Fruit fly (Drosophila melanogaster) whole organism, embryonic: ENCODE results near the gene Rpn11.

Source experiments
- Ada2b ChIP-seq: fragments of 200-800 bp; sonication (Bioruptor generic); IDR thresholded peaks from 2 replicates; pipeline ENCODE4 v1.3.6; 2022; ENCODE audit warnings: missing biosample characterization, missing genetic modification characterization
- Bdp1 ChIP-seq: fragments of 200-800 bp; sonication (Bioruptor generic); optimal IDR thresholded peaks from 3 replicates; lab custom pipeline; 2016; ENCODE audit warnings: missing biosample characterization, missing genetic modification characterization
- CG11398 ChIP-seq: fragments of 200-800 bp; sonication (Bioruptor generic); optimal IDR thresholded peaks from 2 replicates; lab custom pipeline; 2016; ENCODE audit warnings: missing biosample characterization, missing genetic modification characterization
- CG11504 ChIP-seq: fragments of 200-800 bp; sonication (Bioruptor generic); optimal IDR thresholded peaks from 3 replicates; lab custom pipeline; 2019; ENCODE audit warnings: missing biosample characterization, mild to moderate bottlenecking, missing genetic modification characterization, moderate library complexity
- CG11560 ChIP-seq: fragments of 200-800 bp; sonication (Bioruptor generic); IDR thresholded peaks from 3 replicates; pipeline ENCODE4 v1.3.6; 2022; ENCODE audit warnings: missing biosample characterization, missing genetic modification characterization
- CG11723 ChIP-seq: fragments of 200-800 bp; sonication (Bioruptor generic); optimal IDR thresholded peaks from 2 replicates; lab custom pipeline; 2017; ENCODE audit warnings: missing biosample characterization, mild to moderate bottlenecking, missing genetic modification characterization
- CG13287 ChIP-seq: fragments of 200-800 bp; sonication (Bioruptor generic); IDR thresholded peaks from 2 replicates; pipeline ENCODE4 v1.3.6; 2022; ENCODE audit warnings: missing biosample characterization, missing genetic modification characterization; ENCODE audit not compliant: partially characterized antibody
- CG15269 ChIP-seq: fragments of 200-800 bp; sonication (Bioruptor generic); optimal IDR thresholded peaks from 2 replicates; lab custom pipeline; 2018; ENCODE audit warnings: missing biosample characterization, mild to moderate bottlenecking, missing genetic modification characterization, moderate library complexity
- CG1602 ChIP-seq: fragments of 200-800 bp; sonication (Bioruptor generic); optimal IDR thresholded peaks from 3 replicates; lab custom pipeline; 2016; ENCODE audit warnings: missing biosample characterization, missing genetic modification characterization
- CG18476 ChIP-seq: fragments of 200-800 bp; sonication (Bioruptor generic); optimal IDR thresholded peaks from 2 replicates; lab custom pipeline; 2016; ENCODE audit warnings: missing biosample characterization, mild to moderate bottlenecking, missing genetic modification characterization
- CG30431 ChIP-seq: fragments of 200-800 bp; sonication (Bioruptor generic); optimal IDR thresholded peaks from 2 replicates; lab custom pipeline; 2017; ENCODE audit warnings: missing biosample characterization, missing genetic modification characterization
- CG31365 ChIP-seq: fragments of 200-800 bp; sonication (Bioruptor generic); optimal IDR thresholded peaks from 2 replicates; lab custom pipeline; 2018; ENCODE audit warnings: missing biosample characterization, mild to moderate bottlenecking, missing genetic modification characterization
- CG32772 ChIP-seq: fragments of 200-800 bp; sonication (Bioruptor generic); IDR thresholded peaks from 2 replicates; pipeline ENCODE4 v1.3.6; 2022; ENCODE audit warnings: missing biosample characterization, missing genetic modification characterization
- CG34422 ChIP-seq: fragments of 200-800 bp; sonication (Bioruptor generic); IDR thresholded peaks from 3 replicates; pipeline ENCODE4 v1.3.6; 2022; ENCODE audit warnings: missing biosample characterization, missing genetic modification characterization
- CG3726 ChIP-seq: fragments of 200-800 bp; sonication (Bioruptor generic); IDR thresholded peaks from 3 replicates; pipeline ENCODE4, ENCODE4 v1.3.6; 2022; ENCODE audit warnings: missing biosample characterization, missing genetic modification characterization
- CG3995 ChIP-seq: fragments of 200-800 bp; sonication (Bioruptor generic); optimal IDR thresholded peaks from 3 replicates; lab custom pipeline; 2016; ENCODE audit warnings: missing biosample characterization, missing genetic modification characterization
- CG4404 ChIP-seq: fragments of 200-800 bp; sonication (Bioruptor generic); IDR thresholded peaks from 2 replicates; pipeline ENCODE4 v1.3.6; 2022; ENCODE audit warnings: missing biosample characterization, missing genetic modification characterization
- CG6272 ChIP-seq: fragments of 200-800 bp; sonication (Bioruptor generic); IDR thresholded peaks from 2 replicates; pipeline ENCODE4 v1.3.6; 2022; ENCODE audit warnings: missing biosample characterization, missing genetic modification characterization
- CG8281 ChIP-seq: fragments of 200-800 bp; sonication (Bioruptor generic); optimal IDR thresholded peaks from 2 replicates; lab custom pipeline; 2018; ENCODE audit warnings: missing biosample characterization, mild to moderate bottlenecking, missing genetic modification characterization, moderate library complexity
- CTCF ChIP-seq: fragments of 200-800 bp; sonication (Bioruptor generic); optimal IDR thresholded peaks from 2 replicates; lab custom pipeline; 2017; ENCODE audit warnings: missing biosample characterization, mild to moderate bottlenecking, missing genetic modification characterization, moderate library complexity
- D19B ChIP-seq: fragments of 200-800 bp; sonication (Bioruptor generic); optimal IDR thresholded peaks from 2 replicates; lab custom pipeline; 2017; ENCODE audit warnings: missing biosample characterization, mild to moderate bottlenecking, missing genetic modification characterization
- Dbx ChIP-seq: fragments of 200-800 bp; sonication (Bioruptor generic); IDR thresholded peaks from 3 replicates; pipeline ENCODE4 v1.3.6; 2022; ENCODE audit warnings: missing biosample characterization, missing genetic modification characterization
- Dll ChIP-seq: fragments of 200-800 bp; sonication (Bioruptor generic); IDR thresholded peaks from 4 replicates; pipeline ENCODE4 v1.3.6; 2022; ENCODE audit warnings: missing biosample characterization, missing genetic modification characterization; ENCODE audit not compliant: partially characterized antibody
- Dp ChIP-seq: fragments of 200-800 bp; sonication (Bioruptor generic); optimal IDR thresholded peaks from 2 replicates; lab custom pipeline; 2018; ENCODE audit warnings: missing biosample characterization, mild to moderate bottlenecking, missing genetic modification characterization, moderate library complexity
- Elba2 ChIP-seq: fragments of 200-800 bp; sonication (Bioruptor generic); optimal IDR thresholded peaks from 3 replicates; lab custom pipeline; 2016; ENCODE audit warnings: missing biosample characterization, missing genetic modification characterization
- HLH3B ChIP-seq: fragments of 200-800 bp; sonication (Bioruptor generic); IDR thresholded peaks from 2 replicates; pipeline ENCODE4 v1.3.6; 2022; ENCODE audit warnings: missing biosample characterization, missing genetic modification characterization
- Hr78 ChIP-seq, 2 experiments: fragments of 200-800 bp in 1 of 2; fragments of >200 bp in 1 of 2; sonication (Bioruptor generic) in 1 of 2; optimal IDR thresholded peaks; 2 replicates each; lab custom pipeline; 2017 to 2019; ENCODE audit warnings: missing biosample characterization in 2 of 2, missing genetic modification characterization in 2 of 2, mild to moderate bottlenecking in 1 of 2, moderate library complexity in 1 of 2
- Max ChIP-seq: fragments of 200-800 bp; sonication (Bioruptor generic); optimal IDR thresholded peaks from 2 replicates; lab custom pipeline; 2016; ENCODE audit warnings: missing biosample characterization, mild to moderate bottlenecking, missing genetic modification characterization
- Rfx ChIP-seq: fragments of 200-800 bp; sonication (Bioruptor generic); IDR thresholded peaks from 2 replicates; pipeline ENCODE4 v1.3.6; 2022; ENCODE audit warnings: missing biosample characterization, missing genetic modification characterization
- Usf ChIP-seq: fragments of 200-800 bp; sonication (Bioruptor generic); optimal IDR thresholded peaks from 2 replicates; lab custom pipeline; 2017; ENCODE audit warnings: missing genotype, missing biosample characterization, missing genetic modification characterization
- chinmo ChIP-seq: fragments of 200-800 bp; sonication (Bioruptor generic); IDR thresholded peaks from 4 replicates; pipeline ENCODE4 v1.3.6; 2022; ENCODE audit warnings: missing biosample characterization, missing genetic modification characterization; ENCODE audit not compliant: partially characterized antibody
- crp ChIP-seq, 2 experiments: fragments of 200-800 bp; sonication (Bioruptor generic); optimal IDR thresholded peaks; 2 replicates in 1 of 2; 3 replicates in 1 of 2; lab custom pipeline; 2017; ENCODE audit warnings: missing biosample characterization in 2 of 2, missing genetic modification characterization in 2 of 2, mild to moderate bottlenecking in 1 of 2, moderate library complexity in 1 of 2
- da ChIP-seq: fragments of 200-800 bp; sonication (Bioruptor generic); optimal IDR thresholded peaks from 2 replicates; lab custom pipeline; 2016; ENCODE audit warnings: missing biosample characterization, missing genetic modification characterization
- en ChIP-seq: fragments of 200-800 bp; sonication (Bioruptor generic); optimal IDR thresholded peaks from 2 replicates; lab custom pipeline; 2016; ENCODE audit warnings: missing biosample characterization, missing genetic modification characterization
- esg ChIP-seq: fragments of 200-800 bp; sonication (Bioruptor generic); conservative IDR thresholded peaks from 2 replicates; pipeline ENCODE4 v1.3.6; 2022; ENCODE audit warnings: missing biosample characterization, missing genetic modification characterization
- fu2 ChIP-seq: fragments of 200-800 bp; sonication (Bioruptor generic); optimal IDR thresholded peaks from 2 replicates; lab custom pipeline; 2016; ENCODE audit warnings: missing biosample characterization, missing genetic modification characterization
- gsb ChIP-seq: fragments of 200-800 bp; sonication (Bioruptor generic); IDR thresholded peaks from 2 replicates; pipeline ENCODE4 v1.3.6; 2022; ENCODE audit warnings: missing biosample characterization, missing genetic modification characterization
- ind ChIP-seq: fragments of 200-800 bp; sonication (Bioruptor generic); optimal IDR thresholded peaks from 3 replicates; lab custom pipeline; 2016; ENCODE audit warnings: missing biosample characterization, missing genetic modification characterization
- klu ChIP-seq: fragments of 200-800 bp; sonication (Bioruptor generic); IDR thresholded peaks from 2 replicates; pipeline ENCODE4 v1.3.6; 2022; ENCODE audit warnings: missing biosample characterization, missing genetic modification characterization
- lilli ChIP-seq: fragments of 200-800 bp; sonication (Bioruptor generic); optimal IDR thresholded peaks from 3 replicates; lab custom pipeline; 2016; ENCODE audit warnings: missing biosample characterization, missing genetic modification characterization
- lola ChIP-seq, 3 experiments: fragments of >200 bp in 2 of 3; fragments of 200-800 bp in 1 of 3; sonication (Bioruptor generic) in 1 of 3; optimal IDR thresholded peaks; 2 replicates each; lab custom pipeline; 2017 to 2019; ENCODE audit warnings: missing biosample characterization in 3 of 3, missing genetic modification characterization in 3 of 3, mild to moderate bottlenecking in 1 of 3, moderate library complexity in 1 of 3
- nerfin-2 ChIP-seq: fragments of 200-800 bp; sonication (Bioruptor generic); IDR thresholded peaks from 2 replicates; pipeline ENCODE4 v1.3.6; 2022; ENCODE audit warnings: missing biosample characterization, missing genetic modification characterization; ENCODE audit not compliant: partially characterized antibody
- slp2 ChIP-seq: fragments of 200-800 bp; sonication (Bioruptor generic); optimal IDR thresholded peaks from 2 replicates; lab custom pipeline; 2016; ENCODE audit warnings: missing biosample characterization, missing genetic modification characterization
- sna ChIP-seq: fragments of 200-800 bp; sonication (Bioruptor generic); IDR thresholded peaks from 2 replicates; pipeline ENCODE4 v1.3.6; 2022; ENCODE audit warnings: missing biosample characterization, missing genetic modification characterization; ENCODE audit not compliant: partially characterized antibody
- sqz ChIP-seq: fragments of 200-800 bp; sonication (Bioruptor generic); optimal IDR thresholded peaks from 3 replicates; lab custom pipeline; 2018; ENCODE audit warnings: missing biosample characterization, mild to moderate bottlenecking, missing genetic modification characterization
- tgo ChIP-seq: fragments of 200-800 bp; sonication (Bioruptor generic); IDR thresholded peaks from 3 replicates; pipeline ENCODE4 v1.3.6; 2022; ENCODE audit warnings: missing biosample characterization, missing genetic modification characterization
- twi ChIP-seq: fragments of 200-800 bp; optimal IDR thresholded peaks from 2 replicates; lab custom pipeline; 2019; ENCODE audit warnings: missing biosample characterization, mild to moderate bottlenecking, missing genetic modification characterization, moderate library complexity
- vnd ChIP-seq: fragments of 200-800 bp; sonication (Bioruptor generic); IDR thresholded peaks from 3 replicates; pipeline ENCODE4 v1.3.6; 2022; ENCODE audit warnings: missing biosample characterization, missing genetic modification characterization; ENCODE audit not compliant: partially characterized antibody

The Rpn11 gene

dm6 chr2L:5088649-5089270, 29.2 kb upstream of the Rpn11 start (continued):
- no peak for TF ChIP-seq lola (GFP tag; optimal IDR thresholded peaks at IDR 0.05; lab: Kevin White, UChicago)
- no peak for TF ChIP-seq CTCF (GFP tag; lab: Kevin White, UChicago)
- TF ChIP-seq lilli = no peak
- TF ChIP-seq Max (GFP tag; lab: Kevin White, UChicago) = no peak
- TF ChIP-seq Rfx (GFP tag; lab: Robert Waterston, UW) = no peak
- TF ChIP-seq HLH3B (GFP tag; lab: Robert Waterston, UW) = no peak
- TF ChIP-seq CG18476 (GFP tag; lab: Kevin White, UChicago) = no peak
- peak; percentile 21; the same call in 1 of the 2 replicates for TF ChIP-seq CG13287 (GFP tag; lab: Robert Waterston, UW)
- 0 out of 4 replicates have a peak, but pooled peaks have one; percentile 41 for TF ChIP-seq Dll
- TF ChIP-seq sna (GFP tag; lab: Robert Waterston, UW) = 0 out of 2 replicates have a peak, but pooled peaks have one; percentile 54
- peak; percentile 74 for TF ChIP-seq nerfin-2 (GFP tag; lab: Robert Waterston, UW)
- peak; percentile 54 for TF ChIP-seq vnd (GFP tag; lab: Robert Waterston, UW)
- no peak for TF ChIP-seq CG32772 (GFP tag; lab: Robert Waterston, UW)
- no peak for TF ChIP-seq CG11398
- no peak for TF ChIP-seq CG8281 (tag; lab: Kevin White, UChicago)
- TF ChIP-seq Bdp1 (GFP tag; lab: Kevin White, UChicago) = no peak
- TF ChIP-seq Ada2b (GFP tag; lab: Robert Waterston, UW) = no peak
- no peak for TF ChIP-seq twi (tag; lab: Kevin White, UChicago)
- no peak for TF ChIP-seq crp (GFP tag; optimal IDR thresholded peaks at IDR 0.05; lab: Kevin White, UChicago)
- no peak for TF ChIP-seq CG1602 (GFP tag; lab: Kevin White, UChicago)
- TF ChIP-seq CG31365 (tag; lab: Kevin White, UChicago) = no peak
- TF ChIP-seq Elba2 (GFP tag; lab: Kevin White, UChicago) = no peak
- TF ChIP-seq, all 482 proteins: peak for 19

- no peak for TF ChIP-seq CG4404 (GFP tag; lab: Robert Waterston, UW)
- peak; percentile 90 for TF ChIP-seq CG11504 (tag; lab: Kevin White, UChicago)
- TF ChIP-seq fu2 (GFP tag; lab: Kevin White, UChicago) = peak; percentile 26
- TF ChIP-seq Usf (GFP tag; lab: Kevin White, UChicago) = peak; percentile 39
- TF ChIP-seq CG3995 (GFP tag; lab: Kevin White, UChicago) = no peak
- peak; percentile 53; the same call in 1 of the 2 replicates for TF ChIP-seq esg (GFP tag; lab: Robert Waterston, UW)
- peak; percentile 49; the same call in 1 of the 3 replicates for TF ChIP-seq CG34422 (GFP tag; lab: Robert Waterston, UW)
- no peak; the same call in 2 of the 3 replicates for TF ChIP-seq Dbx
- peak; percentile 60 for TF ChIP-seq sqz (GFP tag; lab: Kevin White, UChicago)
- TF ChIP-seq CG11723 (GFP tag; lab: Kevin White, UChicago) = peak; percentile 69
- no peak for TF ChIP-seq slp2 (GFP tag; lab: Kevin White, UChicago)
- TF ChIP-seq Dp = no peak
- no peak for TF ChIP-seq gsb (GFP tag; lab: Robert Waterston, UW)
- peak; percentile 39; the same call in 1 of the 3 replicates for TF ChIP-seq tgo (GFP tag; lab: Robert Waterston, UW)
- peak; percentile 60 for TF ChIP-seq CG30431 (GFP tag; lab: Kevin White, UChicago)
- peak in 1 of 2 experiments; percentile 63 for TF ChIP-seq Hr78 (GFP tag; optimal IDR thresholded peaks at IDR 0.05; lab: Kevin White, UChicago)
- TF ChIP-seq chinmo (GFP tag; lab: Robert Waterston, UW) = no peak
- no peak for TF ChIP-seq klu
- peak; percentile 67 for TF ChIP-seq CG8281 (tag; lab: Kevin White, UChicago)
- no peak for TF ChIP-seq CG6272 (GFP tag; lab: Robert Waterston, UW)
- TF ChIP-seq CG11560 (tag; lab: Robert Waterston, UW) = no peak
- TF ChIP-seq CG13287 (GFP tag; lab: Robert Waterston, UW) = no peak
- TF ChIP-seq CG3726 (GFP tag; lab: Robert Waterston, UW) = no peak
- TF ChIP-seq ind (GFP tag; lab: Kevin White, UChicago) = peak; percentile 68
- peak; percentile 42 for TF ChIP-seq da
- peak; percentile 84 for TF ChIP-seq CG15269 (tag; lab: Kevin White, UChicago)
- peak; percentile 53 for TF ChIP-seq HLH3B (GFP tag; lab: Robert Waterston, UW)
- peak; percentile 46 for TF ChIP-seq D19B (GFP tag; lab: Kevin White, UChicago)
- peak; percentile 54 for TF ChIP-seq en (GFP tag; lab: Kevin White, UChicago)
Measured at dm6 chr2L:5086905-5087522, 27.4 kb upstream of the Rpn11 start.
